Fruit fly (Drosophila melanogaster): ENCODE measurements around the gene opm.

The opm gene

dm6 chrX:15066374-15067057 lies at the start of gene opm, which contains the start of gene dob (continued):
- TF ChIP-seq CG8478 (optimal IDR thresholded peaks at IDR 0.05) (no peak), zen (tag; optimal IDR thresholded peaks at IDR 0.05) (peak; percentile 24), CG2712 (tag; optimal IDR thresholded peaks at IDR 0.05) (peak; percentile 33), gce (GFP tag; IDR thresholded peaks at IDR 0.05) (no peak), CG12104 (GFP tag; optimal IDR thresholded peaks at IDR 0.05) (no peak), Side (GFP tag; optimal IDR thresholded peaks at IDR 0.05) (no peak), lbe (GFP tag; optimal IDR thresholded peaks at IDR 0.05) (no peak), ac (GFP tag; optimal IDR thresholded peaks at IDR 0.05) (no peak), CG11696 (GFP tag; IDR thresholded peaks at IDR 0.05) (no peak), Hsf (GFP tag; optimal IDR thresholded peaks at IDR 0.05) (peak; percentile 5), CG12769 (tag; optimal IDR thresholded peaks at IDR 0.05) (no peak), NC2β (GFP tag; optimal IDR thresholded peaks at IDR 0.05) (no peak), Oli (tag; optimal IDR thresholded peaks at IDR 0.05) (no peak), lab (GFP tag; optimal IDR thresholded peaks at IDR 0.05) (no peak), CG16779 (GFP tag; IDR thresholded peaks at IDR 0.05) (no peak), CG1024 (GFP tag; IDR thresholded peaks at IDR 0.05) (no peak), CG10431 (GFP tag; optimal IDR thresholded peaks at IDR 0.05) (no peak), CG17802 (tag; optimal IDR thresholded peaks at IDR 0.05) (no peak), CG17829 (tag; optimal IDR thresholded peaks at IDR 0.05) (peak; percentile 35), Tbp (GFP tag; optimal IDR thresholded peaks at IDR 0.05) (no peak), D19B (GFP tag; optimal IDR thresholded peaks at IDR 0.05) (no peak), slp2 (GFP tag; optimal IDR thresholded peaks at IDR 0.05) (no peak), Dref (GFP tag; IDR thresholded peaks at IDR 0.05) (no peak), lola (GFP tag; optimal IDR thresholded peaks at IDR 0.05) (peak in 1 of 3 experiments; percentile 43), CG11456 (GFP tag; IDR thresholded peaks at IDR 0.05) (no peak), sob (GFP tag; IDR thresholded peaks at IDR 0.05) (no peak), Kr (GFP tag; optimal IDR thresholded peaks at IDR 0.05) (no peak), Scr (GFP tag; IDR thresholded peaks at IDR 0.05; ENCODE audit: partially characterized antibody) (no peak), Oaz (GFP tag; IDR thresholded peaks at IDR 0.05) (no peak), HHEX (GFP tag; optimal IDR thresholded peaks at IDR 0.05) (no peak), ATbp (GFP tag; optimal IDR thresholded peaks at IDR 0.05) (no peak), mld (GFP tag; IDR thresholded peaks at IDR 0.05; ENCODE audit: partially characterized antibody) (no peak), ken (GFP tag; IDR thresholded peaks at IDR 0.05) (no peak), bigmax (GFP tag; optimal IDR thresholded peaks at IDR 0.05) (peak; percentile 27), CG6689 (GFP tag; IDR thresholded peaks at IDR 0.05) (no peak), Trl (optimal IDR thresholded peaks at IDR 0.05) (no peak), Trl (GFP tag; optimal IDR thresholded peaks at IDR 0.05) (no peak), pum (GFP tag; optimal IDR thresholded peaks at IDR 0.05) (no peak), CG6654 (GFP tag; optimal IDR thresholded peaks at IDR 0.05) (no peak), Doc3 (GFP tag; IDR thresholded peaks at IDR 0.05; ENCODE audit: partially characterized antibody) (no peak), ato (GFP tag; IDR thresholded peaks at IDR 0.05; ENCODE audit: partially characterized antibody) (no peak), ttk (GFP tag; IDR thresholded peaks at IDR 0.05) (no peak), CG10274 (GFP tag; optimal IDR thresholded peaks at IDR 0.05) (no peak), CG14710 (tag; optimal IDR thresholded peaks at IDR 0.05) (peak; percentile 80), CG1647 (GFP tag; optimal IDR thresholded peaks at IDR 0.05) (no peak), CG4360 (GFP tag; IDR thresholded peaks at IDR 0.05) (no peak), Camta (GFP tag; optimal IDR thresholded peaks at IDR 0.05) (no peak), CG15073 (GFP tag; optimal IDR thresholded peaks at IDR 0.05) (no peak), CG10321 (GFP tag; IDR thresholded peaks at IDR 0.05) (no peak), sr (GFP tag; IDR thresholded peaks at IDR 0.05) (no peak), CG4707 (GFP tag; optimal IDR thresholded peaks at IDR 0.05) (no peak), sima (GFP tag; optimal IDR thresholded peaks at IDR 0.05) (no peak)
